Worm (Caenorhabditis elegans) whole organism, late embryonic: ENCODE data around the gene srg-59.

Experiments
- ama-1 ChIP-seq: fragments of 150-350 bp; optimal IDR thresholded peaks from 2 replicates; lab custom pipeline; 2014
- ceh-18 ChIP-seq: sonication (generic microtip); optimal IDR thresholded peaks from 2 replicates; lab custom pipeline; 2016; ENCODE audit warnings: missing genetic modification characterization, missing compliant biosample characterization
- ceh-24 ChIP-seq: sonication (generic microtip); optimal IDR thresholded peaks from 2 replicates; lab custom pipeline; 2016; ENCODE audit warnings: mild to moderate bottlenecking, missing genetic modification characterization, missing compliant biosample characterization
- ceh-45 ChIP-seq: fragments of 200-800 bp; sonication (Bioruptor generic); IDR thresholded peaks from 2 replicates; pipeline ENCODE4 v1.3.6; 2022; ENCODE audit warnings: missing genetic modification reagents, missing genetic modification characterization, missing compliant biosample characterization
- dmd-4 ChIP-seq: sonication (generic microtip); optimal IDR thresholded peaks from 2 replicates; lab custom pipeline; 2016; ENCODE audit warnings: borderline replicate concordance, missing genetic modification characterization, missing compliant biosample characterization
- elt-4 ChIP-seq: sonication (generic microtip); optimal IDR thresholded peaks from 2 replicates; lab custom pipeline; 2016; ENCODE audit warnings: missing genetic modification characterization, missing compliant biosample characterization
- ets-4 ChIP-seq: sonication (generic microtip); optimal IDR thresholded peaks from 2 replicates; lab custom pipeline; 2016; ENCODE audit warnings: missing genetic modification characterization, missing compliant biosample characterization
- fax-1 ChIP-seq: sonication (generic microtip); optimal IDR thresholded peaks from 2 replicates; lab custom pipeline; 2016; ENCODE audit warnings: missing genotype, missing genetic modification characterization, missing compliant biosample characterization
- lim-6 ChIP-seq: sonication (generic microtip); optimal IDR thresholded peaks from 2 replicates; lab custom pipeline; 2016; ENCODE audit warnings: missing genetic modification characterization, missing compliant biosample characterization
- nfya-1 ChIP-seq: sonication (generic microtip); optimal IDR thresholded peaks from 2 replicates; lab custom pipeline; 2017; ENCODE audit warnings: missing genetic modification characterization, mild to moderate bottlenecking, missing compliant biosample characterization, antibody characterized with exemption, moderate library complexity
- nhr-11 ChIP-seq: fragments of 150-350 bp; optimal IDR thresholded peaks from 2 replicates; lab custom pipeline; 2014; ENCODE audit warnings: missing biosample characterization, missing genetic modification characterization
- sox-4 ChIP-seq: sonication (generic microtip); optimal IDR thresholded peaks from 2 replicates; lab custom pipeline; 2017; ENCODE audit warnings: mild to moderate bottlenecking, missing genetic modification characterization, inconsistent platforms, missing compliant biosample characterization
- tbx-2 ChIP-seq: sonication (generic microtip); optimal IDR thresholded peaks from 2 replicates; lab custom pipeline; 2016; ENCODE audit warnings: missing genetic modification characterization, missing compliant biosample characterization

ce11 chrV:2774042-2774441, 48.9 kb upstream of the srg-59 start, which contains the start of gene srj-18:
- TF ChIP-seq sox-4 (tag; lab: Kevin White, UChicago): no peak
- no peak for TF ChIP-seq nfya-1
- no peak for TF ChIP-seq elt-4 (tag; lab: Kevin White, UChicago)
- TF ChIP-seq nhr-11 (tag; lab: Kevin White, UChicago): no peak
- TF ChIP-seq tbx-2 (tag; lab: Kevin White, UChicago): no peak
- no peak for TF ChIP-seq ets-4 (tag; lab: Kevin White, UChicago)
- no peak for TF ChIP-seq ama-1
- no peak for TF ChIP-seq ceh-45
- no peak for TF ChIP-seq fax-1
- no peak for TF ChIP-seq lim-6
- no peak for TF ChIP-seq ceh-24 (tag; lab: Kevin White, UChicago)
- no peak for TF ChIP-seq ceh-18 (tag; lab: Kevin White, UChicago)
- no peak for TF ChIP-seq dmd-4 (tag; lab: Kevin White, UChicago)
